Fruit fly (Drosophila melanogaster): ENCODE results near the gene CG46320.

The CG46320 gene

DNA sequence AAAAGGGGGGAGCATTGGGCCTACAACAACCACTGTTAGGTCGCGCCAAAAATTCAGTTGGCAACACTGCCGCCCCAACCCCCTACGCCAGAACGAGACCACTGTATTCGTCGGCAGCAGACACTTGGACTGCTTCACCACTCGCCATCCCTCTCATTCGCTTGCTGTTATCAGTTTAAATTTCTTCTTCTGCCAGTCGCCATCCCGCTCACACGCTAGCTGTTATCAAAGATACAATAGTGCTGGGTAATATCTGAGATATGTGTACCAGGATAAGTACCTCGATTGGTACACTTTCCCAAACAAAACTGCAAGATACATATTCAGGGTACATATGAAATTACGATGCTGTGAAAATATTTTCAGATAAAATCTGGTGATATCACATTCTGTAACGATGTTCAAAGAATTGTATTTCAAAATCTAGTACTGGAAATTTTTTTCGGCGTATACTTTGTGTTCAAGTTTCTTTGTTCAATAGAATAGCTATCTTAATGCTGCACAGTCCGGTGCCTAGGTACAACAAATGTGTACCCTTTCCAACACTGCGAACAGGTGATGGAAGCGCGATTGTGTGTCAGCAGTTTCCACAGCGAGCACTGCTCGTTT lies 107.0 kb downstream of the CG46320 start:
- TF ChIP-seq btn (GFP tag; optimal IDR thresholded peaks at IDR 0.05), result peak; percentile 49
- peak; percentile 69 for TF ChIP-seq klu (GFP tag; IDR thresholded peaks at IDR 0.05)
- TF ChIP-seq ftz-f1 (GFP tag; optimal IDR thresholded peaks at IDR 0.05), result peak; percentile 16
- peak; percentile 91 for TF ChIP-seq CG30403 (GFP tag; optimal IDR thresholded peaks at IDR 0.05)
- TF ChIP-seq CG5953 (GFP tag; IDR thresholded peaks at IDR 0.05), result peak; percentile 31; the same call in 1 of the 2 replicates
- peak; percentile 74; the same call in 2 of the 3 replicates for TF ChIP-seq Dbx (GFP tag; IDR thresholded peaks at IDR 0.05)
- peak; percentile 76 for TF ChIP-seq twi (tag; optimal IDR thresholded peaks at IDR 0.05)
- TF ChIP-seq H15 (GFP tag; IDR thresholded peaks at IDR 0.05), result no peak
- peak; percentile 68 for TF ChIP-seq pb (GFP tag; optimal IDR thresholded peaks at IDR 0.05)
- TF ChIP-seq CG6854 (GFP tag; optimal IDR thresholded peaks at IDR 0.05), result peak; percentile 67
- peak; percentile 81 for TF ChIP-seq dysf (GFP tag; IDR thresholded peaks at IDR 0.05)
- peak; percentile 89 for TF ChIP-seq Meics (GFP tag; optimal IDR thresholded peaks at IDR 0.05)
- peak; percentile 91 for TF ChIP-seq PHDP (tag; optimal IDR thresholded peaks at IDR 0.05)
- peak; percentile 82 for TF ChIP-seq Atf6 (GFP tag; IDR thresholded peaks at IDR 0.05)
- peak; percentile 83 for TF ChIP-seq Hand (GFP tag; optimal IDR thresholded peaks at IDR 0.05)
- peak; percentile 65 for TF ChIP-seq corto (GFP tag; optimal IDR thresholded peaks at IDR 0.05)
- no peak for TF ChIP-seq Hr39 (optimal IDR thresholded peaks at IDR 0.05)
- peak; percentile 17; the same call in 1 of the 2 replicates for TF ChIP-seq unc-4 (GFP tag; IDR thresholded peaks at IDR 0.05; ENCODE audit: partially characterized antibody)
- TF ChIP-seq CG3838 (GFP tag; optimal IDR thresholded peaks at IDR 0.05), result no peak
- TF ChIP-seq CG9727 (GFP tag; optimal IDR thresholded peaks at IDR 0.05), result peak; percentile 86
- peak; percentile 90 for TF ChIP-seq org-1 (GFP tag; optimal IDR thresholded peaks at IDR 0.05)
- peak; percentile 63 for TF ChIP-seq NC2α (GFP tag; optimal IDR thresholded peaks at IDR 0.05)
- TF ChIP-seq CG6272 (GFP tag; IDR thresholded peaks at IDR 0.05), result no peak
- TF ChIP-seq CG6683 (GFP tag; optimal IDR thresholded peaks at IDR 0.05), result peak; percentile 55
- TF ChIP-seq CG8944 (GFP tag; optimal IDR thresholded peaks at IDR 0.05), result peak; percentile 77
- TF ChIP-seq maf-S (GFP tag; optimal IDR thresholded peaks at IDR 0.05), result peak; percentile 83
- peak; percentile 20 for TF ChIP-seq BEAF-32 (GFP tag; optimal IDR thresholded peaks at IDR 0.05)
- TF ChIP-seq CG3847 (GFP tag; IDR thresholded peaks at IDR 0.05), result peak; percentile 70
- no peak for TF ChIP-seq Lpt (GFP tag; optimal IDR thresholded peaks at IDR 0.05)
- TF ChIP-seq Aef1 (GFP tag; IDR thresholded peaks at IDR 0.05), result peak; percentile 56
- peak; percentile 69 for TF ChIP-seq lmd (GFP tag; IDR thresholded peaks at IDR 0.05)
- TF ChIP-seq tin (GFP tag; optimal IDR thresholded peaks at IDR 0.05), result peak; percentile 75
- peak; percentile 31; the same call in 1 of the 2 replicates for TF ChIP-seq CG4730 (GFP tag; IDR thresholded peaks at IDR 0.05)
- no peak for TF ChIP-seq CG11504 (tag; optimal IDR thresholded peaks at IDR 0.05)
- peak; percentile 0 for TF ChIP-seq fd102C (GFP tag; optimal IDR thresholded peaks at IDR 0.05)
- TF ChIP-seq CG7271 (tag; optimal IDR thresholded peaks at IDR 0.05), result no peak
- peak; percentile 59 for TF ChIP-seq Deaf1 (tag; optimal IDR thresholded peaks at IDR 0.05)
- TF ChIP-seq Dip2 (GFP tag; IDR thresholded peaks at IDR 0.05), result no peak
- TF ChIP-seq CG15269 (tag; optimal IDR thresholded peaks at IDR 0.05), result peak; percentile 89
- no peak for TF ChIP-seq tll (GFP tag; optimal IDR thresholded peaks at IDR 0.05)
- peak; percentile 6; the same call in 1 of the 3 replicates for TF ChIP-seq otp (GFP tag; IDR thresholded peaks at IDR 0.05)
- TF ChIP-seq onecut (GFP tag; IDR thresholded peaks at IDR 0.05), result no peak; the same call in 1 of the 2 replicates
- TF ChIP-seq caup (GFP tag; optimal IDR thresholded peaks at IDR 0.05; ENCODE audit: severe bottlenecking), result peak; percentile 88
- TF ChIP-seq Drgx (GFP tag; IDR thresholded peaks at IDR 0.05), result peak; percentile 77; the same call in 1 of the 2 replicates
- TF ChIP-seq ERR (GFP tag; optimal IDR thresholded peaks at IDR 0.05), result peak; percentile 88
- TF ChIP-seq CG11093 (GFP tag; IDR thresholded peaks at IDR 0.05), result peak; percentile 58; the same call in 2 of the 3 replicates
- peak; percentile 57; the same call in 1 of the 2 replicates for TF ChIP-seq CG31224 (GFP tag; IDR thresholded peaks at IDR 0.05)
- peak; percentile 54 for TF ChIP-seq HLH3B (GFP tag; IDR thresholded peaks at IDR 0.05)
- peak; percentile 40; the same call in 1 of the 3 replicates for TF ChIP-seq knrl (GFP tag; IDR thresholded peaks at IDR 0.05; ENCODE audit: partially characterized antibody)
- peak; percentile 94 for TF ChIP-seq CG34376 (GFP tag; optimal IDR thresholded peaks at IDR 0.05)
